Fruit fly (Drosophila melanogaster): ENCODE measurements around the gene Rab11.

The Rab11 gene

dm6 chr3R:21118784-21119183 is 7.6 kb downstream of the Rab11 start, which contains the start of gene Bdbt:
Gene Bdbt, minus strand, starts transcription at chr3R:21118856.
- TF ChIP-seq EcR (GFP tag; optimal IDR thresholded peaks at IDR 0.05) (no peak), usp (GFP tag; optimal IDR thresholded peaks at IDR 0.05) (no peak), Dll (optimal IDR thresholded peaks at IDR 0.05) (no peak), pan (optimal IDR thresholded peaks at IDR 0.05) (no peak), psq (optimal IDR thresholded peaks at IDR 0.05) (no peak), CG8478 (optimal IDR thresholded peaks at IDR 0.05) (no peak)

- TF ChIP-seq usp (GFP tag; optimal IDR thresholded peaks at IDR 0.05) (no peak), CG8478 (optimal IDR thresholded peaks at IDR 0.05) (no peak), pan (optimal IDR thresholded peaks at IDR 0.05) (no peak), EcR (GFP tag; optimal IDR thresholded peaks at IDR 0.05) (no peak), Dll (optimal IDR thresholded peaks at IDR 0.05) (no peak), psq (optimal IDR thresholded peaks at IDR 0.05) (no peak)
Measured at dm6 chr3R:21124225-21124624, 13.0 kb downstream of the Rab11 start.

- TF ChIP-seq CG8478 (optimal IDR thresholded peaks at IDR 0.05) = peak; percentile 73
- no peak for TF ChIP-seq usp (GFP tag; optimal IDR thresholded peaks at IDR 0.05)
Measured at dm6 chr3R:21126673-21127284, 15.6 kb downstream of the Rab11 start.

- no peak for TF ChIP-seq EcR (GFP tag; optimal IDR thresholded peaks at IDR 0.05)
- no peak for TF ChIP-seq psq (optimal IDR thresholded peaks at IDR 0.05)
- TF ChIP-seq Dll (optimal IDR thresholded peaks at IDR 0.05) = no peak
Measured at dm6 chr3R:21127352-21127985, 16.3 kb downstream of the Rab11 start, which contains the start of the genes slmb and CG5793. Gene slmb, minus strand, starts transcription at chr3R:21127485. Gene CG5793, plus strand, starts transcription at chr3R:21127573.

dm6 chr3R:21129617-21130016 is 18.4 kb downstream of the Rab11 start, which contains the start of gene Obp93a:
Gene Obp93a, minus strand, starts transcription at chr3R:21129717.
- TF ChIP-seq psq (optimal IDR thresholded peaks at IDR 0.05) (no peak), EcR (GFP tag; optimal IDR thresholded peaks at IDR 0.05) (no peak), Dll (optimal IDR thresholded peaks at IDR 0.05) (no peak), pan (optimal IDR thresholded peaks at IDR 0.05) (no peak), CG8478 (optimal IDR thresholded peaks at IDR 0.05) (no peak), usp (GFP tag; optimal IDR thresholded peaks at IDR 0.05) (no peak)

- no peak for TF ChIP-seq EcR (GFP tag; optimal IDR thresholded peaks at IDR 0.05)
- no peak for TF ChIP-seq psq (optimal IDR thresholded peaks at IDR 0.05)
- TF ChIP-seq pan (optimal IDR thresholded peaks at IDR 0.05) = no peak
- no peak for TF ChIP-seq Dll (optimal IDR thresholded peaks at IDR 0.05)
- no peak for TF ChIP-seq usp (GFP tag; optimal IDR thresholded peaks at IDR 0.05)
- TF ChIP-seq CG8478 (optimal IDR thresholded peaks at IDR 0.05) = no peak
Measured at dm6 chr3R:21130050-21130449, 18.8 kb downstream of the Rab11 start, which contains the start of gene Ice2. Gene Ice2, plus strand, starts transcription at chr3R:21130216.

- TF ChIP-seq pan (optimal IDR thresholded peaks at IDR 0.05) = no peak
- TF ChIP-seq usp (GFP tag; optimal IDR thresholded peaks at IDR 0.05) = no peak
- TF ChIP-seq Dll (optimal IDR thresholded peaks at IDR 0.05) = no peak
- no peak for TF ChIP-seq CG8478 (optimal IDR thresholded peaks at IDR 0.05)
- no peak for TF ChIP-seq EcR (GFP tag; optimal IDR thresholded peaks at IDR 0.05)
- TF ChIP-seq psq (optimal IDR thresholded peaks at IDR 0.05) = no peak
Measured at dm6 chr3R:21133517-21133916, 22.3 kb downstream of the Rab11 start, which contains the start of gene Trm7-34. Gene Trm7-34, minus strand, starts transcription at chr3R:21133881.

dm6 chr3R:21133951-21134350 is 22.7 kb downstream of the Rab11 start, which contains the start of gene Usp8:
Gene Usp8, plus strand, starts transcription at chr3R:21134262.
- TF ChIP-seq Dll (optimal IDR thresholded peaks at IDR 0.05) = no peak
- no peak for TF ChIP-seq CG8478 (optimal IDR thresholded peaks at IDR 0.05)
- no peak for TF ChIP-seq psq (optimal IDR thresholded peaks at IDR 0.05)
- no peak for TF ChIP-seq usp (GFP tag; optimal IDR thresholded peaks at IDR 0.05)
- TF ChIP-seq EcR (GFP tag; optimal IDR thresholded peaks at IDR 0.05) = no peak
- no peak for TF ChIP-seq pan (optimal IDR thresholded peaks at IDR 0.05)

- TF ChIP-seq usp (GFP tag; optimal IDR thresholded peaks at IDR 0.05) = no peak
- TF ChIP-seq pan (optimal IDR thresholded peaks at IDR 0.05) = no peak
- no peak for TF ChIP-seq CG8478 (optimal IDR thresholded peaks at IDR 0.05)
- no peak for TF ChIP-seq EcR (GFP tag; optimal IDR thresholded peaks at IDR 0.05)
- TF ChIP-seq Dll (optimal IDR thresholded peaks at IDR 0.05) = no peak
- TF ChIP-seq psq (optimal IDR thresholded peaks at IDR 0.05) = no peak
Measured at dm6 chr3R:21138220-21138754, 27.1 kb downstream of the Rab11 start, which contains the start of gene meigo. Gene meigo, plus strand, starts transcription at chr3R:21138270.

dm6 chr3R:21140458-21140857 is 29.2 kb downstream of the Rab11 start, which contains the start of gene SNF4Agamma:
Gene SNF4Agamma, plus strand, starts transcription at chr3R:21140739.
- TF ChIP-seq pan (optimal IDR thresholded peaks at IDR 0.05) (no peak), Dll (optimal IDR thresholded peaks at IDR 0.05) (no peak), usp (GFP tag; optimal IDR thresholded peaks at IDR 0.05) (no peak), CG8478 (optimal IDR thresholded peaks at IDR 0.05) (no peak), psq (optimal IDR thresholded peaks at IDR 0.05) (no peak), EcR (GFP tag; optimal IDR thresholded peaks at IDR 0.05) (no peak)

dm6 chr3R:21141341-21141740 is 30.1 kb downstream of the Rab11 start:
- TF ChIP-seq CG8478 (optimal IDR thresholded peaks at IDR 0.05) = no peak
- no peak for TF ChIP-seq psq (optimal IDR thresholded peaks at IDR 0.05)
- no peak for TF ChIP-seq pan (optimal IDR thresholded peaks at IDR 0.05)
- TF ChIP-seq EcR (GFP tag; optimal IDR thresholded peaks at IDR 0.05) = no peak
- no peak for TF ChIP-seq usp (GFP tag; optimal IDR thresholded peaks at IDR 0.05)
- TF ChIP-seq Dll (optimal IDR thresholded peaks at IDR 0.05) = no peak

- TF ChIP-seq pan (optimal IDR thresholded peaks at IDR 0.05) (no peak), usp (GFP tag; optimal IDR thresholded peaks at IDR 0.05) (no peak), EcR (GFP tag; optimal IDR thresholded peaks at IDR 0.05) (no peak), Dll (optimal IDR thresholded peaks at IDR 0.05) (no peak), CG8478 (optimal IDR thresholded peaks at IDR 0.05) (no peak), psq (optimal IDR thresholded peaks at IDR 0.05) (no peak)
Measured at dm6 chr3R:21150090-21150489, 38.9 kb downstream of the Rab11 start.

Data from whole organism.